Fruit fly (Drosophila melanogaster) whole organism, embryonic: Measurements from ENCODE around the gene CG8312.
A peak's percentile ranks its signal among the peaks of the same experiment; 100 is the strongest.

ENCODE experiments used
- Bdp1 ChIP-seq: fragments of 200-800 bp; sonication (Bioruptor generic); optimal IDR thresholded peaks from 3 replicates; lab custom pipeline; 2016; ENCODE audit warnings: missing biosample characterization, missing genetic modification characterization
- CG10462 ChIP-seq: fragments of 200-800 bp; sonication (Bioruptor generic); optimal IDR thresholded peaks from 2 replicates; lab custom pipeline; 2016; ENCODE audit warnings: missing biosample characterization, missing genetic modification characterization
- CG10979 ChIP-seq: fragments of 200-800 bp; sonication (Bioruptor generic); optimal IDR thresholded peaks from 2 replicates; lab custom pipeline; 2018; ENCODE audit warnings: missing biosample characterization, mild to moderate bottlenecking, missing genetic modification characterization, moderate library complexity
- CG11695 ChIP-seq: fragments of 200-800 bp; sonication (Bioruptor generic); IDR thresholded peaks from 3 replicates; pipeline ENCODE4 v1.3.6; 2022; ENCODE audit warnings: missing biosample characterization, missing genetic modification characterization
- CG12659 ChIP-seq: fragments of 200-800 bp; sonication (Bioruptor generic); optimal IDR thresholded peaks from 3 replicates; lab custom pipeline; 2017; ENCODE audit warnings: mild to moderate bottlenecking, missing biosample characterization, missing genetic modification reagents, missing genetic modification characterization
- CG14965 ChIP-seq: fragments of 200-800 bp; sonication (Bioruptor generic); optimal IDR thresholded peaks from 2 replicates; lab custom pipeline; 2016; ENCODE audit warnings: missing biosample characterization, missing genetic modification characterization, borderline replicate concordance
- CG15011 ChIP-seq: fragments of 200-800 bp; sonication (Bioruptor generic); optimal IDR thresholded peaks from 3 replicates; lab custom pipeline; 2018; ENCODE audit warnings: missing biosample characterization, mild to moderate bottlenecking, missing genetic modification characterization
- CG1647 ChIP-seq: fragments of 200-800 bp; sonication (Bioruptor generic); optimal IDR thresholded peaks from 3 replicates; lab custom pipeline; 2016; ENCODE audit warnings: missing biosample characterization, missing genetic modification characterization
- CG17359 ChIP-seq: fragments of 200-800 bp; sonication (Bioruptor generic); optimal IDR thresholded peaks from 3 replicates; lab custom pipeline; 2018; ENCODE audit warnings: missing biosample characterization, mild to moderate bottlenecking, missing genetic modification characterization, moderate library complexity
- CG17568 ChIP-seq: fragments of 200-800 bp; sonication (Bioruptor generic); optimal IDR thresholded peaks from 2 replicates; lab custom pipeline; 2018; ENCODE audit warnings: missing biosample characterization, mild to moderate bottlenecking, missing genetic modification characterization, moderate library complexity
- CG1792 ChIP-seq: fragments of 200-800 bp; sonication (Bioruptor generic); optimal IDR thresholded peaks from 2 replicates; lab custom pipeline; 2016; ENCODE audit warnings: missing biosample characterization, missing genetic modification characterization
- CG1832 ChIP-seq: fragments of 200-800 bp; sonication (Bioruptor generic); optimal IDR thresholded peaks from 2 replicates; lab custom pipeline; 2017; ENCODE audit warnings: missing biosample characterization, mild to moderate bottlenecking, missing genetic modification characterization, inconsistent platforms
- CG2202 ChIP-seq: fragments of 200-800 bp; sonication (Bioruptor generic); optimal IDR thresholded peaks from 2 replicates; lab custom pipeline; 2018; ENCODE audit warnings: missing biosample characterization, mild to moderate bottlenecking, missing genetic modification characterization
- CG2678 ChIP-seq: fragments of 200-800 bp; sonication (Bioruptor generic); optimal IDR thresholded peaks from 3 replicates; lab custom pipeline; 2019; ENCODE audit warnings: missing biosample characterization, mild to moderate bottlenecking, missing genetic modification characterization, moderate library complexity
- CG30403 ChIP-seq: fragments of 200-800 bp; sonication (Bioruptor generic); optimal IDR thresholded peaks from 3 replicates; lab custom pipeline; 2016; ENCODE audit warnings: missing biosample characterization, missing genetic modification characterization
- CG3163 ChIP-seq: fragments of 200-800 bp; sonication (Bioruptor generic); optimal IDR thresholded peaks from 3 replicates; lab custom pipeline; 2016; ENCODE audit warnings: missing biosample characterization, missing genetic modification characterization
- CG33213 ChIP-seq: fragments of 200-800 bp; sonication (Bioruptor generic); optimal IDR thresholded peaks from 3 replicates; lab custom pipeline; 2016; ENCODE audit warnings: missing biosample characterization, missing genetic modification characterization
- CG4282 ChIP-seq: fragments of 200-800 bp; sonication (Bioruptor generic); optimal IDR thresholded peaks from 2 replicates; lab custom pipeline; 2016; ENCODE audit warnings: missing biosample characterization, missing genetic modification characterization
- CG5245 ChIP-seq: fragments of 200-800 bp; sonication (Bioruptor generic); optimal IDR thresholded peaks from 3 replicates; lab custom pipeline; 2016; ENCODE audit warnings: missing biosample characterization, missing genetic modification characterization
- CG6654 ChIP-seq: fragments of 200-800 bp; sonication (Bioruptor generic); optimal IDR thresholded peaks from 2 replicates; lab custom pipeline; 2017; ENCODE audit warnings: missing biosample characterization, mild to moderate bottlenecking, missing genetic modification characterization
- CG6683 ChIP-seq: fragments of 200-800 bp; sonication (Bioruptor generic); optimal IDR thresholded peaks from 2 replicates; lab custom pipeline; 2017; ENCODE audit warnings: missing biosample characterization, mild to moderate bottlenecking, missing genetic modification characterization, missing genetic modification reagents
- CHES-1-like ChIP-seq: fragments of 200-800 bp; sonication (Bioruptor generic); optimal IDR thresholded peaks from 2 replicates; lab custom pipeline; 2016; ENCODE audit warnings: missing biosample characterization, missing genetic modification characterization
- Camta ChIP-seq: fragments of 200-800 bp; sonication (Bioruptor generic); optimal IDR thresholded peaks from 2 replicates; lab custom pipeline; 2016; ENCODE audit warnings: missing biosample characterization, missing genetic modification characterization
- Dfd ChIP-seq, 2 experiments: fragments of >200 bp; optimal IDR thresholded peaks; 2 replicates each; lab custom pipeline; 2017; ENCODE audit warnings: missing biosample characterization in 2 of 2, missing genetic modification characterization in 2 of 2
- Ets97D ChIP-seq: fragments of 200-800 bp; sonication (Bioruptor generic); optimal IDR thresholded peaks from 3 replicates; lab custom pipeline; 2016; ENCODE audit warnings: missing biosample characterization, missing genetic modification characterization
- Lpt ChIP-seq: fragments of >200 bp; optimal IDR thresholded peaks from 2 replicates; lab custom pipeline; 2018; ENCODE audit warnings: missing biosample characterization, missing genetic modification characterization
- Optix ChIP-seq: fragments of 200-800 bp; sonication (Bioruptor generic); IDR thresholded peaks from 3 replicates; pipeline ENCODE4 v1.3.6; 2022; ENCODE audit warnings: missing biosample characterization, missing genetic modification characterization
- Side ChIP-seq: fragments of 200-800 bp; sonication (Bioruptor generic); optimal IDR thresholded peaks from 2 replicates; lab custom pipeline; 2016; ENCODE audit warnings: missing biosample characterization, missing genetic modification characterization
- Sry-β ChIP-seq: fragments of 200-800 bp; sonication (Bioruptor generic); optimal IDR thresholded peaks from 2 replicates; lab custom pipeline; 2018; ENCODE audit warnings: missing biosample characterization, mild to moderate bottlenecking, missing genetic modification characterization, moderate library complexity
- Sry-δ ChIP-seq: fragments of 200-800 bp; sonication (Bioruptor generic); optimal IDR thresholded peaks from 2 replicates; lab custom pipeline; 2016; ENCODE audit warnings: missing biosample characterization, missing genetic modification characterization
- Vsx1 ChIP-seq: fragments of 200-800 bp; sonication (Bioruptor generic); optimal IDR thresholded peaks from 2 replicates; lab custom pipeline; 2017; ENCODE audit warnings: missing biosample characterization, mild to moderate bottlenecking, missing genetic modification characterization, missing genetic modification reagents
- bigmax ChIP-seq: fragments of 200-800 bp; sonication (Bioruptor generic); optimal IDR thresholded peaks from 2 replicates; lab custom pipeline; 2018; ENCODE audit warnings: missing biosample characterization, mild to moderate bottlenecking, missing genetic modification characterization
- br ChIP-seq: fragments of >200 bp; optimal IDR thresholded peaks from 2 replicates; lab custom pipeline; 2017
- en ChIP-seq: fragments of 200-800 bp; sonication (Bioruptor generic); optimal IDR thresholded peaks from 2 replicates; lab custom pipeline; 2016; ENCODE audit warnings: missing biosample characterization, missing genetic modification characterization
- exex ChIP-seq: fragments of 200-800 bp; sonication (Bioruptor generic); optimal IDR thresholded peaks from 4 replicates; lab custom pipeline; 2018; ENCODE audit warnings: missing biosample characterization, mild to moderate bottlenecking, missing genetic modification characterization, moderate library complexity
- ftz-f1 ChIP-seq: fragments of 200-800 bp; sonication (Bioruptor generic); optimal IDR thresholded peaks from 2 replicates; lab custom pipeline; 2016; ENCODE audit warnings: missing biosample characterization, missing genetic modification characterization
- fu2 ChIP-seq: fragments of 200-800 bp; sonication (Bioruptor generic); optimal IDR thresholded peaks from 2 replicates; lab custom pipeline; 2016; ENCODE audit warnings: missing biosample characterization, missing genetic modification characterization
- gem ChIP-seq: fragments of 200-800 bp; sonication (Bioruptor generic); optimal IDR thresholded peaks from 2 replicates; lab custom pipeline; 2019; ENCODE audit warnings: missing biosample characterization, mild to moderate bottlenecking, missing genetic modification characterization, moderate library complexity
- gro ChIP-seq: fragments of 200-800 bp; sonication (Bioruptor generic); optimal IDR thresholded peaks from 2 replicates; lab custom pipeline; 2016; ENCODE audit warnings: missing biosample characterization, missing genetic modification characterization
- lab ChIP-seq: fragments of 200-800 bp; sonication (Bioruptor generic); optimal IDR thresholded peaks from 3 replicates; lab custom pipeline; 2017; ENCODE audit warnings: missing biosample characterization, missing genetic modification characterization, mild to moderate bottlenecking, moderate library complexity, missing genetic modification reagents
- lbe ChIP-seq: fragments of 200-800 bp; sonication (Bioruptor generic); optimal IDR thresholded peaks from 2 replicates; lab custom pipeline; 2016; ENCODE audit warnings: missing biosample characterization, mild to moderate bottlenecking, missing genetic modification characterization
- mam ChIP-seq: fragments of 200-800 bp; sonication (Bioruptor generic); optimal IDR thresholded peaks from 3 replicates; lab custom pipeline; 2016; ENCODE audit warnings: missing biosample characterization, missing genetic modification characterization
- pb ChIP-seq: fragments of 200-800 bp; sonication (Bioruptor generic); optimal IDR thresholded peaks from 3 replicates; lab custom pipeline; 2016; ENCODE audit warnings: missing biosample characterization, missing genetic modification characterization
- pzg ChIP-seq: fragments of 200-800 bp; sonication (Bioruptor generic); optimal IDR thresholded peaks from 3 replicates; lab custom pipeline; 2018; ENCODE audit warnings: missing biosample characterization, mild to moderate bottlenecking, missing genetic modification characterization, moderate library complexity
- run ChIP-seq: fragments of 200-800 bp; sonication (Bioruptor generic); optimal IDR thresholded peaks from 3 replicates; lab custom pipeline; 2018; ENCODE audit warnings: missing biosample characterization, mild to moderate bottlenecking, missing genetic modification characterization
- schlank ChIP-seq: fragments of 200-800 bp; sonication (Bioruptor generic); optimal IDR thresholded peaks from 2 replicates; lab custom pipeline; 2018; ENCODE audit warnings: missing biosample characterization, mild to moderate bottlenecking, missing genetic modification characterization
- shn ChIP-seq: fragments of 200-800 bp; sonication (Bioruptor generic); optimal IDR thresholded peaks from 3 replicates; lab custom pipeline; 2016; ENCODE audit warnings: missing biosample characterization, missing genetic modification characterization
- tin ChIP-seq: fragments of 200-800 bp; sonication (Bioruptor generic); optimal IDR thresholded peaks from 3 replicates; lab custom pipeline; 2016; ENCODE audit warnings: missing biosample characterization, missing genetic modification characterization
- trem ChIP-seq: fragments of 200-800 bp; optimal IDR thresholded peaks from 3 replicates; lab custom pipeline; 2019; ENCODE audit warnings: missing biosample characterization, mild to moderate bottlenecking, missing genetic modification characterization, moderate library complexity
- ttk ChIP-seq: fragments of 200-800 bp; sonication (Bioruptor generic); IDR thresholded peaks from 2 replicates; pipeline ENCODE4 v2.1.2; 2022; ENCODE audit warnings: missing biosample characterization, missing genetic modification characterization

CG8312 gene

DNA sequence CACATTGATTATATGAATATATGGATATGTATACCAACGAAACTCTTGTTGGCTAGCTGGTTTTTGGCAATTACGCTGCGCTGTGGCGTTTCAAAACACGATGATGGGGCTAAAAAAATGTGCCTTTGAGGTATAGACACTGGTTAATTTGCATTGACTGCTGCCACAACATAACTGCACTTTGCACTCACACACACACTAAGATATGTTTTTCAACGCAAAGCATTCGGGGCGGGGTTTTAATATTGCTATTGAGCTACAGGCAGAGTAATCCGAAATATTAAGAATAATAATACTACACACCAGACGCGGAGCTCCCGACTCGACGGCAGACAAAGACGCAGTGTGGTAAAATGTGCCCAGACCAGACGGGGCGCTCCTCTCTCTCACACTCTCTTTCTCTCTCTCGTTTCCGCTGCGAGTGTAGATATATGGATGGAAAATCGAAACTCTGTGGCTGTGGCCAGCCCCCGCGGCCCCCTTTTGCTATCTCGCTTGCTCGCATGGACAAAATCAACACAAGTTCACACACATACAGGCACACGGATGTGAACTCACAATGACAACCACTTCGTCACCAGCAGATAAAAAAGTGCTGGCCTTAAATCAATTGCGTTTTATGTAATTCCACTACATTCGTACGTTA, 40.0 kb upstream of the CG8312 start (continued):
- TF ChIP-seq CG10979 (no peak), Optix (no peak), run (tag; lab: Kevin White, UChicago) (peak; percentile 49), CG15011 (GFP tag; lab: Kevin White, UChicago) (peak; percentile 19), CHES-1-like (peak; percentile 60), gro (GFP tag; lab: Kevin White, UChicago) (peak; percentile 66), Vsx1 (GFP tag; lab: Kevin White, UChicago) (peak; percentile 24), CG2678 (tag; lab: Kevin White, UChicago) (peak; percentile 58), CG2202 (no peak), pb (GFP tag; lab: Kevin White, UChicago) (peak; percentile 38), CG4282 (peak; percentile 18), CG6683 (GFP tag; lab: Kevin White, UChicago) (no peak), tin (GFP tag; lab: Kevin White, UChicago) (peak; percentile 15), Sry-β (GFP tag; lab: Kevin White, UChicago) (peak; percentile 22), ttk (no peak), Lpt (GFP tag; lab: Kevin White, UChicago) (no peak), CG1792 (GFP tag; lab: Kevin White, UChicago) (peak; percentile 5), Ets97D (GFP tag; lab: Kevin White, UChicago) (peak; percentile 4), CG1832 (GFP tag; lab: Kevin White, UChicago) (peak; percentile 90), CG17359 (tag; lab: Kevin White, UChicago) (peak; percentile 41), ftz-f1 (peak; percentile 97), Side (GFP tag; lab: Kevin White, UChicago) (peak; percentile 66), exex (tag; lab: Kevin White, UChicago) (peak; percentile 36), CG3163 (GFP tag; lab: Kevin White, UChicago) (peak; percentile 54), en (GFP tag; lab: Kevin White, UChicago) (peak; percentile 27), CG14965 (GFP tag; lab: Kevin White, UChicago) (no peak), lbe (GFP tag; lab: Kevin White, UChicago) (peak; percentile 58), CG33213 (GFP tag; lab: Kevin White, UChicago) (peak; percentile 23), CG5245 (GFP tag; lab: Kevin White, UChicago) (no peak), Dfd (GFP tag; optimal IDR thresholded peaks at IDR 0.05; lab: Kevin White, UChicago) (no peak), trem (no peak), CG1647 (GFP tag; lab: Kevin White, UChicago) (no peak), CG6654 (peak; percentile 5), gem (tag; lab: Kevin White, UChicago) (no peak), CG17568 (GFP tag; lab: Kevin White, UChicago) (no peak), CG10462 (GFP tag; lab: Kevin White, UChicago) (no peak), CG30403 (GFP tag; lab: Kevin White, UChicago) (no peak), lab (GFP tag; lab: Kevin White, UChicago) (peak; percentile 68), Camta (GFP tag; lab: Kevin White, UChicago) (peak; percentile 46), fu2 (peak; percentile 17), bigmax (peak; percentile 48), CG12659 (GFP tag; lab: Kevin White, UChicago) (peak; percentile 43), br (lab: Kevin White, UChicago) (no peak), Bdp1 (GFP tag; lab: Kevin White, UChicago) (peak; percentile 27), Sry-δ (GFP tag; lab: Kevin White, UChicago) (peak; percentile 27), schlank (peak; percentile 44), pzg (GFP tag; lab: Kevin White, UChicago) (peak; percentile 49), mam (peak; percentile 21), shn (peak; percentile 37), CG11695 (GFP tag; lab: Robert Waterston, UW) (no peak)
